Fruit fly (Drosophila melanogaster) whole organism, prepupa: ENCODE measurements around the gene CG9107.
A peak's percentile ranks its signal among the peaks of the same experiment; 100 is the strongest.

Source experiments
- CG15336 ChIP-seq: fragments of 200-800 bp; sonication (Bioruptor generic); IDR thresholded peaks from 2 replicates; pipeline ENCODE4 v1.3.6; 2022; ENCODE audit warnings: missing biosample characterization, missing genetic modification characterization
- Sox102F ChIP-seq: fragments of 200-800 bp; sonication (Bioruptor generic); optimal IDR thresholded peaks from 2 replicates; lab custom pipeline; 2016; ENCODE audit warnings: missing biosample characterization, mild to moderate bottlenecking, missing genetic modification characterization
- achi ChIP-seq: fragments of 200-800 bp; sonication (Bioruptor generic); optimal IDR thresholded peaks from 3 replicates; lab custom pipeline; 2016; ENCODE audit warnings: missing biosample characterization, missing genetic modification characterization
- vri ChIP-seq: fragments of 200-800 bp; sonication (Bioruptor generic); optimal IDR thresholded peaks from 3 replicates; lab custom pipeline; 2016; ENCODE audit warnings: missing biosample characterization, mild to moderate bottlenecking, missing genetic modification characterization

DNA sequence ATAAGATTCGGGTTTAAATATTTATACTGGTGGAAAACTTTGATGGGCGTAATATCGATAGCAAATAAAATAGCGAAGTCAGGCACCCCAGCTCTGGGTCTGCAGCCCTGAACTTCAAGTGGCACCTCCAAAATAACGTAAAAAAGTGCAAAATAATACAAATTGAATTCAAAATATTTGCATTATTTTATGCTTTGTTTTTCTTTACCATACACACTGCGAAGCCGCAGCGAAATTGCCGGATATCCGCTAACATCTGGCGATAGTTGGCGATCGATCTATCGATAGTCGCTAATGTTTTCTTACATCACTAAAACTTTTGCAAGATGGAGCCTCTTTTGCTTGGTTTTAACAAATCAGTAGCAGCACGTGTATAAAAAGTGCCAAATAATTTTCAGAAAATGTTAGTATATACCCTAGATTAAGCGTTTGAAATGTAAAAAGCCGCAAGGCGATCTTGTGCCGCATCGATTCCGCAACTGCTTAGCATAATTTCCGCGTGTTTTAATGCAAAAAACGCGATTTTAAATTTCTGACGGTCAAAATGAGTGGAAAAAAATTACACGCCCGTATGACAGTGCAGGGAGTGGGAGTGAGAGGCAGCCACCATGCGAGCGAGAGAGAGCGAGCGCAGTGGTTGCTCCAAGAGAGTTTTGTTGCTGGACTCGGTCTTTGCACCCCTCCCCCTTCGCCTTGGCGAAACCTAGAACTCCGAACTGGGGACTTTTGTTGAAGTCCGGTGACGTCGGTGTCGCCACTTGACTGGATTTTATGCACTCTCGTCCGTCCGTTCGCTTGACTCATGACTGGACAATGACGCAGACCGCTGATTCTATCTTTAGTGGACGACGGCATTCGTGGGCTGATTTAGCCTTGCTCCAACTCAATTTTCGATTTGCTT is 42.7 kb downstream of the CG9107 start, which contains the start of gene eIF4A:
- TF ChIP-seq Sox102F (no peak), achi (GFP tag; lab: Kevin White, UChicago) (peak; percentile 35), vri (GFP tag; lab: Kevin White, UChicago) (no peak), CG15336 (GFP tag; lab: Robert Waterston, UW) (no peak)
